Fruit fly (Drosophila melanogaster) whole organism, embryonic: ENCODE measurements around the gene pr.

Experiments used
- Ada2b ChIP-seq: fragments of 200-800 bp; sonication (Bioruptor generic); IDR thresholded peaks from 2 replicates; pipeline ENCODE4 v1.3.6; 2022; ENCODE audit warnings: missing biosample characterization, missing genetic modification characterization
- Asciz ChIP-seq: fragments of 200-800 bp; sonication (Bioruptor generic); optimal IDR thresholded peaks from 2 replicates; lab custom pipeline; 2017; ENCODE audit warnings: missing biosample characterization, mild to moderate bottlenecking, missing genetic modification characterization, missing genetic modification reagents
- B-H1 ChIP-seq: fragments of 200-800 bp; sonication (Bioruptor generic); IDR thresholded peaks from 3 replicates; pipeline ENCODE4 v1.3.6; 2022; ENCODE audit warnings: missing biosample characterization, missing genetic modification characterization
- Bteb2 ChIP-seq: fragments of 200-800 bp; sonication (Bioruptor generic); optimal IDR thresholded peaks from 2 replicates; lab custom pipeline; 2016; ENCODE audit warnings: missing biosample characterization, missing genetic modification characterization
- CG10209 ChIP-seq: fragments of 200-800 bp; sonication (Bioruptor generic); optimal IDR thresholded peaks from 3 replicates; lab custom pipeline; 2017; ENCODE audit warnings: missing biosample characterization, mild to moderate bottlenecking, missing genetic modification characterization, missing genetic modification reagents
- CG1024 ChIP-seq: fragments of 200-800 bp; sonication (Bioruptor generic); IDR thresholded peaks from 2 replicates; pipeline ENCODE4 v1.3.6; 2022; ENCODE audit warnings: missing biosample characterization, missing genetic modification characterization
- CG15514 ChIP-seq: fragments of 200-800 bp; sonication (Bioruptor generic); optimal IDR thresholded peaks from 3 replicates; lab custom pipeline; 2017; ENCODE audit warnings: missing biosample characterization, missing genetic modification characterization, mild to moderate bottlenecking, moderate library complexity, missing genetic modification reagents
- CG18599 ChIP-seq: fragments of 200-800 bp; sonication (Bioruptor generic); optimal IDR thresholded peaks from 3 replicates; lab custom pipeline; 2017; ENCODE audit warnings: missing biosample characterization, missing genetic modification characterization, mild to moderate bottlenecking, moderate library complexity, missing genetic modification reagents
- CG2202 ChIP-seq: fragments of 200-800 bp; sonication (Bioruptor generic); optimal IDR thresholded peaks from 2 replicates; lab custom pipeline; 2018; ENCODE audit warnings: missing biosample characterization, mild to moderate bottlenecking, missing genetic modification characterization
- CG30403 ChIP-seq: fragments of 200-800 bp; sonication (Bioruptor generic); optimal IDR thresholded peaks from 3 replicates; lab custom pipeline; 2016; ENCODE audit warnings: missing biosample characterization, missing genetic modification characterization
- CG32532 ChIP-seq: fragments of 200-800 bp; sonication (Bioruptor generic); IDR thresholded peaks from 2 replicates; pipeline ENCODE4 v1.3.6; 2022; ENCODE audit warnings: missing biosample characterization, missing genetic modification characterization
- CG3281 ChIP-seq: fragments of 200-800 bp; sonication (Bioruptor generic); optimal IDR thresholded peaks from 3 replicates; lab custom pipeline; 2017; ENCODE audit warnings: missing biosample characterization, mild to moderate bottlenecking, missing genetic modification characterization
- CG4424 ChIP-seq: fragments of 200-800 bp; sonication (Bioruptor generic); optimal IDR thresholded peaks from 3 replicates; lab custom pipeline; 2016; ENCODE audit warnings: missing biosample characterization, missing genetic modification characterization
- CG4820 ChIP-seq: fragments of 200-800 bp; sonication (Bioruptor generic); optimal IDR thresholded peaks from 3 replicates; lab custom pipeline; 2016; ENCODE audit warnings: missing biosample characterization, missing genetic modification characterization
- CG5245 ChIP-seq: fragments of 200-800 bp; sonication (Bioruptor generic); optimal IDR thresholded peaks from 3 replicates; lab custom pipeline; 2016; ENCODE audit warnings: missing biosample characterization, missing genetic modification characterization
- CG7357 ChIP-seq: fragments of 200-800 bp; sonication (Bioruptor generic); IDR thresholded peaks from 3 replicates; pipeline ENCODE4 v1.3.6; 2022; ENCODE audit warnings: missing biosample characterization, missing genetic modification characterization
- CG8089 ChIP-seq: fragments of 200-800 bp; sonication (Bioruptor generic); optimal IDR thresholded peaks from 3 replicates; lab custom pipeline; 2016; ENCODE audit warnings: missing biosample characterization, missing genetic modification characterization
- Camta ChIP-seq: fragments of 200-800 bp; sonication (Bioruptor generic); optimal IDR thresholded peaks from 2 replicates; lab custom pipeline; 2016; ENCODE audit warnings: missing biosample characterization, missing genetic modification characterization
- CoRest ChIP-seq: fragments of 200-800 bp; sonication (Bioruptor generic); optimal IDR thresholded peaks from 3 replicates; lab custom pipeline; 2018; ENCODE audit warnings: missing biosample characterization, mild to moderate bottlenecking, missing genetic modification characterization, moderate library complexity
- Dref ChIP-seq: fragments of 200-800 bp; sonication (Bioruptor generic); IDR thresholded peaks from 2 replicates; pipeline ENCODE4 v1.3.6; 2022; ENCODE audit warnings: missing biosample characterization, missing genetic modification characterization
- Ets65A ChIP-seq: fragments of 200-800 bp; sonication (Bioruptor generic); peaks from one replicate; lab custom pipeline; 2016; ENCODE audit warnings: missing biosample characterization, missing genetic modification characterization
- Fer2 ChIP-seq: fragments of 200-800 bp; sonication (Bioruptor generic); optimal IDR thresholded peaks from 2 replicates; lab custom pipeline; 2018; ENCODE audit warnings: missing biosample characterization, mild to moderate bottlenecking, missing genetic modification characterization, moderate library complexity
- Hr51 ChIP-seq, 2 experiments: fragments of 200-800 bp; sonication (Bioruptor generic); optimal IDR thresholded peaks; 2 replicates in 1 of 2; 3 replicates in 1 of 2; lab custom pipeline; 2016 to 2018; ENCODE audit warnings: missing biosample characterization in 2 of 2, missing genetic modification characterization in 2 of 2, mild to moderate bottlenecking in 1 of 2, moderate library complexity in 1 of 2
- Hsf ChIP-seq: fragments of 200-800 bp; sonication (Bioruptor generic); optimal IDR thresholded peaks from 3 replicates; lab custom pipeline; 2016; ENCODE audit warnings: missing biosample characterization, missing genetic modification characterization
- Meics ChIP-seq: fragments of 200-800 bp; sonication (Bioruptor generic); optimal IDR thresholded peaks from 2 replicates; lab custom pipeline; 2017; ENCODE audit warnings: missing biosample characterization, mild to moderate bottlenecking, missing genetic modification characterization
- Stat92E ChIP-seq, 3 experiments: fragments of >200 bp in 2 of 3; fragments of 200-800 bp in 1 of 3; sonication (Bioruptor generic) in 1 of 3; optimal IDR thresholded peaks; 2 replicates each; lab custom pipeline; 2017 to 2019; ENCODE audit warnings: missing biosample characterization in 3 of 3, missing genetic modification characterization in 3 of 3, mild to moderate bottlenecking in 1 of 3, moderate library complexity in 1 of 3
- Xbp1 ChIP-seq: fragments of 200-800 bp; sonication (Bioruptor generic); optimal IDR thresholded peaks from 3 replicates; lab custom pipeline; 2016; ENCODE audit warnings: missing biosample characterization, mild to moderate bottlenecking, missing genetic modification characterization
- abd-A ChIP-seq: fragments of 200-800 bp; sonication (Bioruptor generic); optimal IDR thresholded peaks from 3 replicates; lab custom pipeline; 2019; ENCODE audit warnings: missing biosample characterization, mild to moderate bottlenecking, missing genetic modification characterization, moderate library complexity
- ato ChIP-seq: fragments of 200-800 bp; sonication (Bioruptor generic); IDR thresholded peaks from 2 replicates; pipeline ENCODE4 v1.3.6; 2022; ENCODE audit warnings: missing biosample characterization, missing genetic modification characterization; ENCODE audit not compliant: partially characterized antibody
- cg ChIP-seq: fragments of 200-800 bp; sonication (Bioruptor generic); optimal IDR thresholded peaks from 3 replicates; lab custom pipeline; 2019; ENCODE audit warnings: missing biosample characterization, mild to moderate bottlenecking, missing genetic modification characterization, moderate library complexity
- chm ChIP-seq: fragments of 200-800 bp; sonication (Bioruptor generic); IDR thresholded peaks from 2 replicates; pipeline ENCODE4 v1.3.6; 2022; ENCODE audit warnings: missing biosample characterization, missing genetic modification characterization
- crol ChIP-seq: fragments of 200-800 bp; sonication (Bioruptor generic); IDR thresholded peaks from 2 replicates; pipeline ENCODE4 v1.3.6; 2022; ENCODE audit warnings: missing biosample characterization, missing genetic modification characterization
- fd102C ChIP-seq: fragments of 200-800 bp; sonication (Bioruptor generic); optimal IDR thresholded peaks from 2 replicates; lab custom pipeline; 2018; ENCODE audit warnings: missing biosample characterization, mild to moderate bottlenecking, missing genetic modification characterization, moderate library complexity
- fd3F ChIP-seq: fragments of 200-800 bp; sonication (Bioruptor generic); optimal IDR thresholded peaks from 2 replicates; lab custom pipeline; 2018; ENCODE audit warnings: missing biosample characterization, mild to moderate bottlenecking, missing genetic modification characterization, moderate library complexity
- her ChIP-seq: fragments of 200-800 bp; sonication (Bioruptor generic); optimal IDR thresholded peaks from 2 replicates; lab custom pipeline; 2016; ENCODE audit warnings: missing biosample characterization, missing genetic modification characterization
- inv ChIP-seq: fragments of 200-800 bp; sonication (Bioruptor generic); IDR thresholded peaks from 2 replicates; pipeline ENCODE4 v1.3.6; 2022; ENCODE audit warnings: missing biosample characterization, missing genetic modification characterization; ENCODE audit not compliant: partially characterized antibody
- lab ChIP-seq: fragments of 200-800 bp; sonication (Bioruptor generic); optimal IDR thresholded peaks from 3 replicates; lab custom pipeline; 2017; ENCODE audit warnings: missing biosample characterization, missing genetic modification characterization, mild to moderate bottlenecking, moderate library complexity, missing genetic modification reagents
- nmo ChIP-seq: fragments of 200-800 bp; sonication (Bioruptor generic); optimal IDR thresholded peaks from 2 replicates; lab custom pipeline; 2018; ENCODE audit warnings: missing biosample characterization, mild to moderate bottlenecking, missing genetic modification characterization, moderate library complexity
- row ChIP-seq: fragments of 200-800 bp; sonication (Bioruptor generic); IDR thresholded peaks from 3 replicates; pipeline ENCODE4 v1.3.6; 2022; ENCODE audit warnings: missing biosample characterization, missing genetic modification characterization
- scrt ChIP-seq: fragments of 200-800 bp; sonication (Bioruptor generic); optimal IDR thresholded peaks from 2 replicates; lab custom pipeline; 2018; ENCODE audit warnings: missing biosample characterization, mild to moderate bottlenecking, missing genetic modification characterization, moderate library complexity
- sens ChIP-seq: fragments of 200-800 bp; sonication (Bioruptor generic); peaks from one replicate; lab custom pipeline; 2016; ENCODE audit warnings: missing biosample characterization, missing genetic modification characterization
- so ChIP-seq: fragments of 200-800 bp; sonication (Bioruptor generic); IDR thresholded peaks from 3 replicates; pipeline ENCODE4 v1.3.6; 2022; ENCODE audit warnings: missing biosample characterization, missing genetic modification characterization
- tgo ChIP-seq: fragments of 200-800 bp; sonication (Bioruptor generic); IDR thresholded peaks from 3 replicates; pipeline ENCODE4 v1.3.6; 2022; ENCODE audit warnings: missing biosample characterization, missing genetic modification characterization
- twi ChIP-seq: fragments of 200-800 bp; optimal IDR thresholded peaks from 2 replicates; lab custom pipeline; 2019; ENCODE audit warnings: missing biosample characterization, mild to moderate bottlenecking, missing genetic modification characterization, moderate library complexity
- vfl ChIP-seq: fragments of 200-800 bp; sonication (Bioruptor generic); optimal IDR thresholded peaks from 2 replicates; lab custom pipeline; 2016; ENCODE audit warnings: missing biosample characterization, missing genetic modification characterization

The pr gene

DNA sequence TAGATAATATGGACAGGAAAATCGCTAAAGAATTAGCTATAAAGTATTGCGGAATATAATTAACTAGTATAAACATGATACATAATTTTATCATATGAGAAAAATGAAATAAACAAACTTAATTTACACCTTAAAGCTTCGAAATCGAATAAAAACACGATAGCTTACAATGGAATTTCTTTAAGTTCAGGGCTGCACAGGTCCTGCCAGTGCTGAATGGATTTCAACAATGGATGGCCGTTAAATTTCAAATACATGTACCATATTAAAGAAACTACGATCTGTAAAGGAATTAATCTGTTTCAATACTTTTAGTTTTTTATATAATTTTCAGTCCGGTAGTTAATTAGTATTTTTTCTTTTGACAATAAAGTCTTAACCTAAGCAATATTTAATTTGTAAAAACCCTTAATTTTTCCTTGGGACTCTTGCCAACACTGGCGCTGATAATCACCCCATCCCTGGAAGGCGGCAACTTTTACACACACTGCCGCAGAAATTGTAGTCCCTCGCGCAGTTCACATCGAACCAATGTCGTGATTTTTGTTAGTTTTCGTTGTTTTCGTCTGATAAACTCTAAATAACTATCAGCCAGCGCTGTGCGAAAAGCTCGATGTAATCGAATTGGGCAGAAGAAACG lies 14.1 kb downstream of the pr start, which contains the start of the genes barr and lok (continued):
- peak; percentile 81 for TF ChIP-seq CG30403 (GFP tag; lab: Kevin White, UChicago)
- TF ChIP-seq nmo (GFP tag; lab: Kevin White, UChicago) = peak; percentile 76
- TF ChIP-seq CoRest = peak; percentile 83
- TF ChIP-seq CG5245 (GFP tag; lab: Kevin White, UChicago) = peak; percentile 6
- TF ChIP-seq CG1024 (GFP tag; lab: Robert Waterston, UW) = no peak
- no peak for TF ChIP-seq Dref (GFP tag; lab: Robert Waterston, UW)
- TF ChIP-seq Fer2 (tag; lab: Kevin White, UChicago) = peak; percentile 21
- TF ChIP-seq Camta (GFP tag; lab: Kevin White, UChicago) = peak; percentile 55
- TF ChIP-seq crol (GFP tag; lab: Robert Waterston, UW) = no peak
- TF ChIP-seq CG10209 (GFP tag; lab: Kevin White, UChicago) = no peak
- TF ChIP-seq vfl (GFP tag; lab: Kevin White, UChicago) = peak; percentile 19
- no peak for TF ChIP-seq fd3F (GFP tag; lab: Kevin White, UChicago)
- TF ChIP-seq CG2202 (tag; lab: Kevin White, UChicago) = no peak
- TF ChIP-seq ato (GFP tag; lab: Robert Waterston, UW) = no peak

DNA sequence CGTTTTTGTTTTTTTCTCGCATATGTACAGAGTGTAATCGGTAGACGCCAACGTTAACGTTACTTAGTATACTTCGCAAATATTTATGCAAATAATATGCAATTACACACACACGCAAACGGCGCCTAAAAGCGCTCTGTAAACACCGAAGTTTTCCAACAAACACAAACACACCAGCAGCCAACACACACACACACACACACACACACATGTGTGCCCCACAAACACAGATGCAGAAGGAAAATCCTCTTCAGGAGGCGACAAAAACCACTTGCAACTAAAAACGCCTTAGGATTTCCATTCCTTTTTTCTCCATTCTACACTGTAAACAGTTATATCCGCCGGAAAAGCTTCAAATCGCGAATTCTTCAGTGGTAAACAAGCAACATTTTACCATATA lies 17.9 kb downstream of the pr start:
- no peak for TF ChIP-seq chm (GFP tag; lab: Robert Waterston, UW)
- peak; percentile 13 for TF ChIP-seq cg (GFP tag; lab: Kevin White, UChicago)
- TF ChIP-seq crol (GFP tag; lab: Robert Waterston, UW) = no peak
- TF ChIP-seq Hsf (GFP tag; lab: Kevin White, UChicago) = no peak
- no peak for TF ChIP-seq B-H1 (GFP tag; lab: Robert Waterston, UW)
- TF ChIP-seq CG8089 (GFP tag; lab: Kevin White, UChicago) = no peak
- TF ChIP-seq twi (tag; lab: Kevin White, UChicago) = no peak
- TF ChIP-seq CG4424 = peak; percentile 7
- TF ChIP-seq row (GFP tag; lab: Robert Waterston, UW) = peak; percentile 5; the same call in 1 of the 3 replicates
- TF ChIP-seq Ets65A = peak; percentile 42
- no peak for TF ChIP-seq Ada2b (GFP tag; lab: Robert Waterston, UW)
- TF ChIP-seq, all 482 proteins: peak for 4

- TF ChIP-seq so (no peak), Xbp1 (no peak), CG15514 (GFP tag; lab: Kevin White, UChicago) (peak; percentile 17), CG4820 (GFP tag; lab: Kevin White, UChicago) (no peak), lab (GFP tag; lab: Kevin White, UChicago) (peak; percentile 59), fd102C (GFP tag; lab: Kevin White, UChicago) (no peak), CG3281 (peak; percentile 3), Stat92E (GFP tag; optimal IDR thresholded peaks at IDR 0.05; lab: Kevin White, UChicago) (no peak), CG7357 (0 out of 3 replicates have a peak, but pooled peaks have one; percentile 8), Meics (GFP tag; lab: Kevin White, UChicago) (peak; percentile 5), Bteb2 (GFP tag; lab: Kevin White, UChicago) (no peak), CG18599 (GFP tag; lab: Kevin White, UChicago) (peak; percentile 66), tgo (GFP tag; lab: Robert Waterston, UW) (no peak), Asciz (GFP tag; lab: Kevin White, UChicago) (no peak), her (GFP tag; lab: Kevin White, UChicago) (no peak), Hr51 (GFP tag; optimal IDR thresholded peaks at IDR 0.05; lab: Kevin White, UChicago) (peak in 1 of 2 experiments; percentile 4), CG32532 (GFP tag; lab: Robert Waterston, UW) (no peak), scrt (GFP tag; lab: Kevin White, UChicago) (peak; percentile 86), abd-A (tag; lab: Kevin White, UChicago) (peak; percentile 92), twi (tag; lab: Kevin White, UChicago) (no peak), sens (GFP tag; lab: Kevin White, UChicago) (peak; percentile 33), inv (GFP tag; lab: Robert Waterston, UW) (no peak)
Observed at dm6 chr2L:20051172-20051893, 23.9 kb downstream of the pr start.
